Fruit fly (Drosophila melanogaster): ENCODE results near the gene mura.

Gene mura

DNA sequence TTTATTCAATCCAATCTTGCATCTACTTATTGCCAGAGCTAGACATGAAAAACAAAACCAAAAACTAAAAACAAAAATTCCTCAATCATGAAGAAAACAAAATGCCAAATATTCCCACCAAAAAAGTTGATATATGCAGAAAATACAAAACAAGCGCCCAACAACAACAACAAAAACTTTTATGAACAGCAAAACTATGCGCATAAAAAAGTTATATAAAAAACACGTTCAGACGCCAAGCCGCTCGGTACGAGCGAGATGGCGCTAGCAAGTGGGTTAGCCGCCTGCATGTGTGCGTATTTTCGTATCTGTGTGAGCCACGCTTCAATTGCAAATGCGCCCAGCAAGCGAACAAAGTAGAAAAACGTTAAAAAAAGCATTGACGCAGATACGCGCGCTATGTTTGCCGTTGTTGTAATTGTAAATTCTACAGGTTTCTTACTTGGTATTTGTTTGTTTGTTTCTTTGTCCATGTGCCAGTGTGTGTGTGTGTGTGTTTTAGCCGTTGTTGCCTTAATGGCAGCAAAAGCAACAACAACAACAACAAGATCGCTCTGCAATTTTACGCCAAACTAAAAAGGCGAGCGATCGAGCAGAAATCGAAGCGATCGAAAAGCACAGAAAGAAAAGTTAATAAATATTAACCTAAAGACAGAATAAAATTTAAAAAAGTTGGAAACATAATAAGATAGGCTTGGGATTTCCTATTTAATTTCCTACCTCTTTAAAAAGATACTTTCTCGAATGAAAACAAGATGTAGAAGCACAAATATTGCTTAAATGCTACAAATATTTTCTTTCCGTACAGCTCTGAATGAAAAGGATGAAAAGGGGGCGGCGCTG, 42.0 kb upstream of the mura start (continued):
- TF ChIP-seq CG34406 (GFP tag; optimal IDR thresholded peaks at IDR 0.05) (peak; percentile 37), salr (GFP tag; optimal IDR thresholded peaks at IDR 0.05) (peak; percentile 38 to 78), CG8319 (GFP tag; optimal IDR thresholded peaks at IDR 0.05) (peak; percentile 11), spab (GFP tag; optimal IDR thresholded peaks at IDR 0.05) (peak; percentile 66), pdm3 (GFP tag; optimal IDR thresholded peaks at IDR 0.05) (peak; percentile 66), Sox102F (GFP tag; optimal IDR thresholded peaks at IDR 0.05) (no peak), svp (GFP tag) (no peak), Ets96B (tag; optimal IDR thresholded peaks at IDR 0.05) (peak; percentile 88), fd85E (GFP tag; optimal IDR thresholded peaks at IDR 0.05) (no peak), CG9139 (GFP tag; optimal IDR thresholded peaks at IDR 0.05) (peak; percentile 29), achi (GFP tag; optimal IDR thresholded peaks at IDR 0.05) (peak; percentile 69), Hr38 (GFP tag; optimal IDR thresholded peaks at IDR 0.05) (no peak), eg (GFP tag; IDR thresholded peaks at IDR 0.05) (peak; percentile 88), CG6163 (GFP tag; IDR thresholded peaks at IDR 0.05) (peak; percentile 92), CG7368 (GFP tag; optimal IDR thresholded peaks at IDR 0.05) (peak; percentile 57), CG8632 (GFP tag; optimal IDR thresholded peaks at IDR 0.05) (peak; percentile 51), CG31627 (GFP tag; optimal IDR thresholded peaks at IDR 0.05) (no peak), CG16779 (tag; optimal IDR thresholded peaks at IDR 0.05) (peak; percentile 48), CG6808 (GFP tag; optimal IDR thresholded peaks at IDR 0.05) (peak; percentile 63), esn (GFP tag; optimal IDR thresholded peaks at IDR 0.05) (peak; percentile 9), CG6792 (GFP tag; optimal IDR thresholded peaks at IDR 0.05) (peak; percentile 48), Eip93F (GFP tag; optimal IDR thresholded peaks at IDR 0.05) (no peak), Ets21C (GFP tag; optimal IDR thresholded peaks at IDR 0.05) (no peak), Hr4 (GFP tag; optimal IDR thresholded peaks at IDR 0.05) (peak; percentile 76), topi (GFP tag; optimal IDR thresholded peaks at IDR 0.05) (peak; percentile 4), CG15336 (GFP tag; IDR thresholded peaks at IDR 0.05) (peak; percentile 90), dac (GFP tag; optimal IDR thresholded peaks at IDR 0.05) (no peak), CG3919 (GFP tag; optimal IDR thresholded peaks at IDR 0.05) (peak; percentile 78)

DNA sequence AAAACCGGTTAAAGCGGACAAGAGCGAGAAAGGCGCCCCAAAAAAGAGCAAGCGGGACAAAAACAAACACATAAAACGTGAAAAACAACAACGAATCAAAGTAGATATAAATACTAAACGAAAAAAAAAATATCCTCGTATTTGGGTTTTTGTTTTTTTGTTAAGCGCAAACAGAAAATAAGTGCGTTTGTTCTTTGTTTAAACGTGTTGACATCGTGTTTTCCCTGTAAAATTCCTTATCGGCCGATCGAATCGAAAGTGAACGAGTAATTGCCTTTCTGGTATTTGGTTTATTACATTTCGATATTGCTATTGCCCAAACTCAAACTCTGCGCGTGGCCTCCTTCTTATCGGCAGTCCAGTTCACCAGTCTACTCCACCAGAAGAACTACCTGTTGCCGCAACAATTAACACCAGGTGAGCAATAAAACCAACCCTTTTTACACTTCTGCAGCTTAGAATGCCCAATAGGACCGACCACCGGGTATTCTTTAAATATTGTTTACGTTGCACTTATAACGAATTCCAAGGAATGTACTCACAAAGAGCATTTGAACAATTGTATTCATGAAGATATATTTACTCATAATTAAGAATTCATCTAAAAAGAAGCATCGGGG, 40.3 kb upstream of the mura start:
- no peak for TF ChIP-seq CG9139 (GFP tag; optimal IDR thresholded peaks at IDR 0.05)
- peak; percentile 11 for TF ChIP-seq Blimp-1 (GFP tag; optimal IDR thresholded peaks at IDR 0.05)
- TF ChIP-seq Hr39 (GFP tag; optimal IDR thresholded peaks at IDR 0.05): no peak
- TF ChIP-seq CG10631 (GFP tag; optimal IDR thresholded peaks at IDR 0.05): no peak
- no peak for TF ChIP-seq spab (GFP tag; optimal IDR thresholded peaks at IDR 0.05)
- no peak for TF ChIP-seq Hr38 (GFP tag; optimal IDR thresholded peaks at IDR 0.05)
- TF ChIP-seq fkh (GFP tag; optimal IDR thresholded peaks at IDR 0.05): peak; percentile 17
- no peak for TF ChIP-seq CG15336 (GFP tag; IDR thresholded peaks at IDR 0.05)
- no peak for TF ChIP-seq esn (GFP tag; optimal IDR thresholded peaks at IDR 0.05)

DNA sequence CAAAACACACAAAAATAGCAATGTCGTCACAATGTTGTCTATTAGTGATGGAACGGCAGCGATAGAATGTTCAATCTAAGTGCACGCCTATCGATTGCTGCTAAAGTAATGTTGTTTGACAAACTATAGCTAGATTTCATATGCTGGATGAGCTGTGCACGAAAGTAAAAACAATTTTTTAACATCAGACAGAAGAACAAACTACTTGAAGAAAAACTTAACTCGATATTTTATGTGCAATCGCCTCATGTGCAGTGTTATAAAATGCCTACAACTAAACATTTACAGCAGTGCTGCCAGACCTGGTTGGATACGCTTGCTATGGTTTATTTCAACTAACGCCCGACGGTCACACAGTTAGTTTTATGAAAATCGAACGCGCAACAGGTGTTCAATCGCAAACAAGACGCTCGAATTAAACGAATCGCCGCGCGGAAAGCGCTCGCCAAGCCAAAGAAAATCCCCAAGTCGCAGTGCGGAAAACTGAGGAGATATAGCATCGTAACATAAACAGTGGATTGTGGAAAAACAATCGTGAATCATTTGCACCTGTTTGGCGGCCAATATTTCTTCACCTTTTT, 39.4 kb upstream of the mura start, which contains the start of the genes bocks and CG8312:
Gene bocks, minus strand, starts transcription at position 51 of the 581 bp plus-strand sequence.
Gene CG8312, plus strand, starts transcription at position 358 of the 581 bp plus-strand sequence.
- no peak for TF ChIP-seq Ets21C (GFP tag; optimal IDR thresholded peaks at IDR 0.05)
- TF ChIP-seq acj6 (GFP tag; optimal IDR thresholded peaks at IDR 0.05): no peak
- no peak for TF ChIP-seq salr (GFP tag; optimal IDR thresholded peaks at IDR 0.05)
- no peak for TF ChIP-seq CG3032 (tag; optimal IDR thresholded peaks at IDR 0.05)
- TF ChIP-seq fd85E (GFP tag; optimal IDR thresholded peaks at IDR 0.05): no peak
- TF ChIP-seq Eip78C (GFP tag): no peak
- TF ChIP-seq CG16779 (tag; optimal IDR thresholded peaks at IDR 0.05): no peak
- no peak for TF ChIP-seq Ets96B (tag; optimal IDR thresholded peaks at IDR 0.05)
- no peak for TF ChIP-seq Met (GFP tag; optimal IDR thresholded peaks at IDR 0.05)
- peak; percentile 44 for TF ChIP-seq topi (GFP tag; optimal IDR thresholded peaks at IDR 0.05)
- no peak for TF ChIP-seq CG7368 (GFP tag; optimal IDR thresholded peaks at IDR 0.05)
- TF ChIP-seq CG6792 (GFP tag; optimal IDR thresholded peaks at IDR 0.05): peak; percentile 16
- peak; percentile 17 for TF ChIP-seq Hr39 (GFP tag; optimal IDR thresholded peaks at IDR 0.05)
- TF ChIP-seq CG10631 (GFP tag; optimal IDR thresholded peaks at IDR 0.05): peak; percentile 24
- peak; percentile 27 for TF ChIP-seq CG3919 (GFP tag; optimal IDR thresholded peaks at IDR 0.05)
- TF ChIP-seq Gug (GFP tag; IDR thresholded peaks at IDR 0.05): no peak
- no peak for TF ChIP-seq OdsH (GFP tag; optimal IDR thresholded peaks at IDR 0.05)
- no peak for TF ChIP-seq CG9139 (GFP tag; optimal IDR thresholded peaks at IDR 0.05)
- TF ChIP-seq fd59A (GFP tag; optimal IDR thresholded peaks at IDR 0.05): no peak
- TF ChIP-seq CG8119 (GFP tag; IDR thresholded peaks at IDR 0.05): no peak
- no peak for TF ChIP-seq Hr4 (GFP tag; optimal IDR thresholded peaks at IDR 0.05)
- no peak for TF ChIP-seq CG4318 (GFP tag; optimal IDR thresholded peaks at IDR 0.05)
- TF ChIP-seq CG15336 (GFP tag; IDR thresholded peaks at IDR 0.05): no peak
- no peak for TF ChIP-seq spab (GFP tag; optimal IDR thresholded peaks at IDR 0.05)
- TF ChIP-seq Hr38 (GFP tag; optimal IDR thresholded peaks at IDR 0.05): no peak
- no peak for TF ChIP-seq CG8319 (GFP tag; optimal IDR thresholded peaks at IDR 0.05)
- TF ChIP-seq fkh (GFP tag; optimal IDR thresholded peaks at IDR 0.05): peak; percentile 66
- no peak for TF ChIP-seq svp (GFP tag)
- TF ChIP-seq CG11294 (GFP tag; IDR thresholded peaks at IDR 0.05): no peak
